Worm (Caenorhabditis elegans) whole organism, L4/young adult: Measurements from ENCODE around the gene psd-1.

Source experiments
- W03F9.2 ChIP-seq: fragments of 150-350 bp; optimal IDR thresholded peaks from 2 replicates; lab custom pipeline; 2014; ENCODE audit warnings: missing biosample characterization, missing genetic modification characterization
- dao-5 ChIP-seq: sonication (generic microtip); optimal IDR thresholded peaks from 2 replicates; lab custom pipeline; 2016; ENCODE audit warnings: missing genotype, missing genetic modification characterization, moderate library complexity, missing compliant biosample characterization
- him-1 ChIP-seq: sonication (generic microtip); optimal IDR thresholded peaks from 2 replicates; lab custom pipeline; 2016; ENCODE audit warnings: missing genotype, missing genetic modification reagents, missing genetic modification characterization, missing compliant biosample characterization

The psd-1 gene

ce11 chrIII:7273718-7274117, 1.5 kb downstream of the psd-1 start:
- TF ChIP-seq dao-5 (no peak), him-1 (tag; lab: Kevin White, UChicago) (no peak), W03F9.2 (tag; lab: Kevin White, UChicago) (no peak)

ce11 chrIII:7272828-7273227, 2.4 kb downstream of the psd-1 start:
- TF ChIP-seq W03F9.2 (tag; lab: Kevin White, UChicago): no peak
- TF ChIP-seq dao-5: no peak
- TF ChIP-seq him-1 (tag; lab: Kevin White, UChicago): no peak

- TF ChIP-seq him-1 (tag; lab: Kevin White, UChicago): no peak
- TF ChIP-seq dao-5: no peak
- no peak for TF ChIP-seq W03F9.2 (tag; lab: Kevin White, UChicago)
Measured at ce11 chrIII:7272088-7272487, 3.1 kb downstream of the psd-1 start.

- no peak for TF ChIP-seq him-1 (tag; lab: Kevin White, UChicago)
- no peak for TF ChIP-seq dao-5
- no peak for TF ChIP-seq W03F9.2 (tag; lab: Kevin White, UChicago)
Measured at ce11 chrIII:7271083-7271482, 4.1 kb downstream of the psd-1 start.

- no peak for TF ChIP-seq dao-5
- no peak for TF ChIP-seq him-1 (tag; lab: Kevin White, UChicago)
- TF ChIP-seq W03F9.2 (tag; lab: Kevin White, UChicago): no peak
Measured at ce11 chrIII:7263028-7263427, 12.2 kb downstream of the psd-1 start.

- no peak for TF ChIP-seq dao-5
- no peak for TF ChIP-seq W03F9.2 (tag; lab: Kevin White, UChicago)
- TF ChIP-seq him-1 (tag; lab: Kevin White, UChicago): no peak
Measured at ce11 chrIII:7262592-7262991, 12.6 kb downstream of the psd-1 start.

- no peak for TF ChIP-seq W03F9.2 (tag; lab: Kevin White, UChicago)
- TF ChIP-seq dao-5: no peak
- no peak for TF ChIP-seq him-1 (tag; lab: Kevin White, UChicago)
Measured at ce11 chrIII:7258931-7259330, 16.3 kb downstream of the psd-1 start, which contains the start of gene B0361.4. Gene B0361.4 (plus strand): TSS chrIII:7258991.

- TF ChIP-seq W03F9.2 (tag; lab: Kevin White, UChicago) (no peak), dao-5 (no peak), him-1 (tag; lab: Kevin White, UChicago) (no peak)
Measured at ce11 chrIII:7253669-7254068, 21.5 kb downstream of the psd-1 start.

- TF ChIP-seq dao-5 (no peak), him-1 (tag; lab: Kevin White, UChicago) (no peak), W03F9.2 (tag; lab: Kevin White, UChicago) (no peak)
Measured at ce11 chrIII:7247740-7248139, 27.5 kb downstream of the psd-1 start, which contains the start of gene zmp-6. Gene zmp-6 (minus strand): TSS chrIII:7247840.

ce11 chrIII:7246389-7246788, 28.8 kb downstream of the psd-1 start:
- no peak for TF ChIP-seq him-1 (tag; lab: Kevin White, UChicago)
- no peak for TF ChIP-seq dao-5
- TF ChIP-seq W03F9.2 (tag; lab: Kevin White, UChicago): no peak

- TF ChIP-seq dao-5: no peak
- TF ChIP-seq W03F9.2 (tag; lab: Kevin White, UChicago): no peak
- TF ChIP-seq him-1 (tag; lab: Kevin White, UChicago): no peak
Measured at ce11 chrIII:7242988-7243387, 32.2 kb downstream of the psd-1 start, which contains the start of gene osm-10. Gene osm-10 (plus strand): TSS chrIII:7243280.

- TF ChIP-seq dao-5: no peak
Measured at ce11 chrIII:7241065-7241464, 34.1 kb downstream of the psd-1 start, which contains the start of gene ztf-31. Gene ztf-31 (plus strand): TSS chrIII:7241365.

ce11 chrIII:7239416-7239815, 35.8 kb downstream of the psd-1 start:
- TF ChIP-seq him-1 (tag; lab: Kevin White, UChicago) (no peak), dao-5 (no peak), W03F9.2 (tag; lab: Kevin White, UChicago) (no peak)

ce11 chrIII:7238727-7239126, 36.5 kb downstream of the psd-1 start, which contains the start of gene pars-1:
Gene pars-1 (plus strand): TSS chrIII:7239027.
- no peak for TF ChIP-seq dao-5
- no peak for TF ChIP-seq him-1 (tag; lab: Kevin White, UChicago)
- TF ChIP-seq W03F9.2 (tag; lab: Kevin White, UChicago): no peak

- TF ChIP-seq dao-5: no peak
- TF ChIP-seq W03F9.2 (tag; lab: Kevin White, UChicago): peak; percentile 88
Measured at ce11 chrIII:7234148-7234547, 41.0 kb downstream of the psd-1 start, which contains the start of gene ndus-8. Gene ndus-8 (minus strand): TSS chrIII:7234202.
